Fruit fly (Drosophila melanogaster): ENCODE measurements around the gene CG33271.

The CG33271 gene

DNA sequence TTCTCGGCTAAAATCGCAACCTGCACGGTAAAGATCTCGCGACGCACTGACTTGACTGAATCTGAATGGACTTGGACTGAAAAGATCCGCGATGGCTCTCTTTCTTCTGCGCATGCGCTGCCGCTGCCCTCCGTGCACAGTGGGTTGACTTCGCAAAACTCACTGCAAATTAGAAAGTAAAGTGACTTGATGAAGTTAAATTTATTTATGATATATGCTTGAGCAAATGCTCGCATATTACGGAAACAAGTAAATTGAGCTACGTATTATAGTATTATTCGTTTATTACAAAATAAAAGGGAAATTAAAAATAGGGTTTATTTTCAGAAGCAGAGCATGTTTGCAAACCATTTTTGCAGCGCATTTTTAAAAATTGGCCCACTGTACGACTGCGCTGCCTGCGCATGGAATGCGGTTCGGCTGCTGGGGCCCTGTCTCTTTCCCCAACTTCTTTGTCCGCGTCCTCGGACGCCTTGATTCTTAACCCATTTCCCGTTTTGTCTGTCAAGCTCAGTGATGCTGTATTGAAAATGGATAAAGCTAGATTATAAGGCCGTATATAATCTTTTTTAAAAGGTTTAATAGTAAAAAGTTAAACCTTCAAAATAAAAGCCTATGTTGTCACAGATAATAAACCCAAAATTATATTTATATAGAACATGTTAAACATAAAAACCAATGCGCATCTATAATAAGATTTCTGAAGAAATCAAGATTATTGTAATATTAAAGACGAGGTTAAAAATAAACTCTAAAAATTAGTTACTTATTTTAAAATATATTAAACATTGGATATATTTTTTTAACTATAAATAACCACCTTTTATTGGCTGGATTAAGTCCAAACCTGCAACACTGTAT lies 10.7 kb upstream of the CG33271 start, which contains the start of gene rt (continued):
- TF ChIP-seq ftz-f1 (GFP tag; optimal IDR thresholded peaks at IDR 0.05) (no peak), cg (GFP tag; optimal IDR thresholded peaks at IDR 0.05) (no peak), Hr3 (GFP tag; optimal IDR thresholded peaks at IDR 0.05) (no peak), CG11085 (GFP tag; IDR thresholded peaks at IDR 0.05) (no peak), CG15479 (GFP tag; optimal IDR thresholded peaks at IDR 0.05) (no peak), da (GFP tag; optimal IDR thresholded peaks at IDR 0.05) (no peak), Myb (GFP tag; optimal IDR thresholded peaks at IDR 0.05) (no peak), CG7963 (GFP tag; IDR thresholded peaks at IDR 0.05; ENCODE audit: partially characterized antibody) (no peak), nerfin-2 (GFP tag; IDR thresholded peaks at IDR 0.05; ENCODE audit: partially characterized antibody) (no peak), Taf1 (GFP tag; IDR thresholded peaks at IDR 0.05) (no peak), CG4854 (GFP tag; optimal IDR thresholded peaks at IDR 0.05) (peak; percentile 4), phol (tag; optimal IDR thresholded peaks at IDR 0.05) (peak; percentile 78), mld (GFP tag; IDR thresholded peaks at IDR 0.05; ENCODE audit: partially characterized antibody) (no peak), fd102C (GFP tag; optimal IDR thresholded peaks at IDR 0.05) (no peak), E2f1 (GFP tag; IDR thresholded peaks at IDR 0.05) (0 out of 2 replicates have a peak, but pooled peaks have one; percentile 51), dmrt11E (tag; optimal IDR thresholded peaks at IDR 0.05) (peak; percentile 83), esg (GFP tag; conservative IDR thresholded peaks at IDR 0.05) (peak; percentile 61), NK7.1 (GFP tag; optimal IDR thresholded peaks at IDR 0.05) (no peak), B-H1 (GFP tag; IDR thresholded peaks at IDR 0.05) (peak; percentile 26; the same call in 1 of the 3 replicates), CG15269 (tag; optimal IDR thresholded peaks at IDR 0.05) (peak; percentile 48), CG10147 (GFP tag; optimal IDR thresholded peaks at IDR 0.05) (no peak), CG3281 (GFP tag; optimal IDR thresholded peaks at IDR 0.05) (peak; percentile 28), eyg (GFP tag; optimal IDR thresholded peaks at IDR 0.05) (no peak), Gug (GFP tag; IDR thresholded peaks at IDR 0.05) (no peak), CG4617 (GFP tag; optimal IDR thresholded peaks at IDR 0.05; ENCODE audit: borderline replicate concordance) (no peak), CG7839 (tag; optimal IDR thresholded peaks at IDR 0.05) (peak; percentile 65), CG13624 (GFP tag; optimal IDR thresholded peaks at IDR 0.05) (peak; percentile 26), Oli (tag; optimal IDR thresholded peaks at IDR 0.05) (peak; percentile 66), CG42726 (GFP tag; IDR thresholded peaks at IDR 0.05; ENCODE audit: partially characterized antibody) (no peak), nau (GFP tag; optimal IDR thresholded peaks at IDR 0.05) (peak; percentile 33), Ets97D (GFP tag; optimal IDR thresholded peaks at IDR 0.05) (no peak), CG8290 (GFP tag; optimal IDR thresholded peaks at IDR 0.05) (peak; percentile 25), CG8290 (tag; optimal IDR thresholded peaks at IDR 0.05) (no peak), Usf (GFP tag; optimal IDR thresholded peaks at IDR 0.05) (peak; percentile 22), unc-4 (GFP tag; IDR thresholded peaks at IDR 0.05; ENCODE audit: partially characterized antibody) (no peak), ham (GFP tag; IDR thresholded peaks at IDR 0.05) (no peak), sim (GFP tag; IDR thresholded peaks at IDR 0.05) (no peak; the same call in 1 of the 2 replicates), CG14014 (GFP tag; IDR thresholded peaks at IDR 0.05) (0 out of 2 replicates have a peak, but pooled peaks have one; percentile 7), D19B (GFP tag; optimal IDR thresholded peaks at IDR 0.05) (no peak), CG9215 (GFP tag; IDR thresholded peaks at IDR 0.05) (no peak), Max (GFP tag; optimal IDR thresholded peaks at IDR 0.05) (peak; percentile 29), Six4 (GFP tag; optimal IDR thresholded peaks at IDR 0.05) (peak; percentile 41), MBD-R2 (GFP tag; IDR thresholded peaks at IDR 0.05) (no peak), NC2β (GFP tag; optimal IDR thresholded peaks at IDR 0.05) (peak; percentile 38), trh (GFP tag; optimal IDR thresholded peaks at IDR 0.05) (no peak), so (GFP tag; IDR thresholded peaks at IDR 0.05) (no peak), CG15011 (GFP tag; optimal IDR thresholded peaks at IDR 0.05) (peak; percentile 27), Hr39 (optimal IDR thresholded peaks at IDR 0.05) (no peak), CG2875 (GFP tag; optimal IDR thresholded peaks at IDR 0.05) (peak; percentile 38), CG17912 (GFP tag; optimal IDR thresholded peaks at IDR 0.05) (no peak)

All from whole organism, embryonic.